Fruit fly (Drosophila melanogaster): ENCODE results near the gene Tep4.

- peak in 1 of 2 experiments; percentile 67 for TF ChIP-seq EcR (GFP tag; optimal IDR thresholded peaks at IDR 0.05)
- no peak for TF ChIP-seq psq (optimal IDR thresholded peaks at IDR 0.05)
- TF ChIP-seq CG8478 (optimal IDR thresholded peaks at IDR 0.05), result no peak
- TF ChIP-seq Dll (optimal IDR thresholded peaks at IDR 0.05), result peak; percentile 60
- peak; percentile 94 for TF ChIP-seq pan (optimal IDR thresholded peaks at IDR 0.05)
Measured at dm6 chr2L:19572496-19573317, 24.4 kb downstream of the Tep4 start.

All from whole organism.